Fruit fly (Drosophila melanogaster): Measurements from ENCODE around the gene JhI-21.

JhI-21 gene

DNA sequence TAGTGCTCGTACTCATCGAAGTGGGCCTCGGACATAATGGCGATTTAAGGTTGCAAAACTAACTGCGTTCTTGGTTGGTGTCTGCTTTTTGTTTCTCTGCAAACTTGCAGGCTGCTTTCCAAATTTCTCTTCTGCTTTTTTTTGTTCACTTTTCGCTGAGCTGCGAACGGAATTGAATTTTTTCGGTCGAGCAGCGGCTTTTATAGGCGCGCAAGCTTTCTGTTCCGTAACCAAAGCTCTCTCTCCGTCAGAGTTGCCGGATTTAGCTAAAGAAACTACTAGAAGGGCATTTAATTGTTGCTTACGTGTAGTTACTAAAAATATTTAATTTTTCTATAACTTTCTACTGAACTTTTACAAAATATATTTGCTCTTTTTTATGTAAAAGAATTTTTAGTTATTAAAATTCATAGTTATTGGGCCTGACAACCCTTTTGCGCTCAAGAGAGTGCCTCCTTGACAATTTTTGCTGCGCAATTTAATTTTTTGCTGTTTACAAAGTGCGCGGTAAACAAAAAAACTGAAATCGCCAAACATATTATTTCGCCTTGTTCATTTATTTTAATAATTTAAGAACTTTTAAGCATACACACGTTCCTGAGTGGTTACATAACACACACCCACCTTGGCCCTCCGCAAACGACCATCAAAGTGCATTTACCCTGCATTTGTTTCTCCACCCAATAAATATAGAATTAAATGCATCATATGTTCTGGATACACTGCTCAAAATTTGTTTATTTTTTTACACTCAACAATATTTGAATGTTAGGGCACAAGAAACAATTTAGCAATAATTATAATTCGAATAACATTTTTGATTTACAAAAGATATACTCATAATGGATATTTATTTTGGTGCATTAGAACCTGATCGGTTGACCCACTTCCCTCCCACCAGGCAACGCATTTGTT is 9.6 kb downstream of the JhI-21 start, which contains the start of gene CG6770 (continued):
- peak; percentile 91 for TF ChIP-seq Sox102F (GFP tag; optimal IDR thresholded peaks at IDR 0.05)
- TF ChIP-seq spab (GFP tag; optimal IDR thresholded peaks at IDR 0.05) = peak; percentile 78
- peak; percentile 63 for TF ChIP-seq fd85E (GFP tag; optimal IDR thresholded peaks at IDR 0.05)
- peak; percentile 89 for TF ChIP-seq acj6 (GFP tag; optimal IDR thresholded peaks at IDR 0.05)
- TF ChIP-seq CG16779 (tag; optimal IDR thresholded peaks at IDR 0.05) = peak; percentile 85
- TF ChIP-seq dac (GFP tag; optimal IDR thresholded peaks at IDR 0.05) = peak; percentile 25
- peak; percentile 74 for TF ChIP-seq Sox14 (GFP tag; optimal IDR thresholded peaks at IDR 0.05)
- peak; percentile 88 for TF ChIP-seq CG3032 (tag; optimal IDR thresholded peaks at IDR 0.05)
- TF ChIP-seq vri (GFP tag; optimal IDR thresholded peaks at IDR 0.05) = peak; percentile 87
- TF ChIP-seq CG8119 (GFP tag; IDR thresholded peaks at IDR 0.05) = peak; percentile 89

DNA sequence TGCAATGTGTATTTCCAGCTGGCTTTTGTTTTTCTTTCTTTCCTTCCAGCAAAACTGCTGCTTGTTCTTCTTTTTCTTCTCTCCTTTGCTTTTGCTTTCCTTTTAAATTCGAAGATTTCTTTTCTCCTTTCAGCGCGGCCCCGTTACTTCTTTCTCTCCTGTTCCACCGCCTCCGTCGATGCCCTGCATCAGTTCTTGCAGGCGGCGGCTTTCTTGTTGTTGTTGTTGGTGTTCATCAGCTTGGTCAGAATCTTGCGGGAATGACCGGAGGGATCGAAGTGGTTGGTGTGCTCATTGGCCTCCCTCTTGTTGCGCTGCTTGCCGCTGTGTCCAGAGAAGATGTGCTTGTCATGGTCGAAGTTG is 10.3 kb downstream of the JhI-21 start:
- TF ChIP-seq vri (GFP tag; optimal IDR thresholded peaks at IDR 0.05) = no peak
- TF ChIP-seq net (GFP tag; optimal IDR thresholded peaks at IDR 0.05) = no peak
- no peak for TF ChIP-seq spab (GFP tag; optimal IDR thresholded peaks at IDR 0.05)
- no peak for TF ChIP-seq Met (GFP tag; optimal IDR thresholded peaks at IDR 0.05)
- TF ChIP-seq ss (GFP tag; optimal IDR thresholded peaks at IDR 0.05) = no peak
- TF ChIP-seq achi (GFP tag; optimal IDR thresholded peaks at IDR 0.05) = no peak
- no peak for TF ChIP-seq Gug (GFP tag; IDR thresholded peaks at IDR 0.05)
- no peak for TF ChIP-seq CG3032 (tag; optimal IDR thresholded peaks at IDR 0.05)
- TF ChIP-seq CG11294 (GFP tag; IDR thresholded peaks at IDR 0.05) = no peak
- no peak for TF ChIP-seq Blimp-1 (GFP tag; optimal IDR thresholded peaks at IDR 0.05)
- no peak for TF ChIP-seq Ets96B (tag; optimal IDR thresholded peaks at IDR 0.05)
- TF ChIP-seq CG6163 (GFP tag; IDR thresholded peaks at IDR 0.05) = no peak
- TF ChIP-seq Hr39 (GFP tag; optimal IDR thresholded peaks at IDR 0.05) = no peak
- no peak for TF ChIP-seq Hr38 (GFP tag; optimal IDR thresholded peaks at IDR 0.05)
- no peak for TF ChIP-seq CG34406 (GFP tag; optimal IDR thresholded peaks at IDR 0.05)
- TF ChIP-seq CG6854 (GFP tag; optimal IDR thresholded peaks at IDR 0.05) = no peak
- TF ChIP-seq CG3919 (GFP tag; optimal IDR thresholded peaks at IDR 0.05) = no peak

DNA sequence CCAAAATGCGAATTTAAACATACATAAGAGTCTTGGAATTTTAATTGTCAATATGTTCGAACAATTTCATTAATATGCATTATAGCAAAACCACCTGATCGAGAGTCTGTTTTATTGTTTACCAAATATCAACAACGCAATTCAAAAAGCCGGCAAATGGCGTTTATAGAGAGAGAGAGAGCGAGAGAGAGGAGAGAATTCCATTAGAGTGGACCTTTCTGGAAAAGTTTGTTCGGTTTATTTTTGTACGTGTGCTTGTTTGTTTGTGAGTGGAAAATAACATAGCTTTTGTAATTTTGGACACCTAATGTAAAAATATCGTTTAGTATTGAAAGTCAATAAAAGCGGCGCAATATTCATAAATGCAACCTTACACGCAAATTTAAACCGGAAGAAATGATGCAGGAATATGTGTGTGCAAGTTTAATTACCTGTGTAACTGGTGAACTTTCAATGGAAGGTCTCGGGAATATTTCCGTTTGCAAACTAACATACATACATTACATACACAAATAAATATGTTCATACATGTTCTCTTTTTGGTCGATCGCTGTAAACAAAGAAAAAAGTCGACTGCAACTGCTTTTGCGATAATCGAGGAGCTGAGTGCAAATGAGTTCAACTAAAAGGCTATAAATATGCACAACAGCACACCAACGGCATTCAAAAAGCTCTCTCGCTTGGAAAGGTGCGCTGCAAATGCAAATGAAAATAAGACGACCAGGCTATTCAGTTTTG is 11.1 kb downstream of the JhI-21 start, which contains the start of gene CG6785:
Gene CG6785 (minus strand): TSS at position 588 of the 738 bp plus-strand sequence.
- TF ChIP-seq Hr39 (GFP tag; optimal IDR thresholded peaks at IDR 0.05) (peak; percentile 70), CG6276 (GFP tag; optimal IDR thresholded peaks at IDR 0.05) (peak; percentile 88), CG31627 (GFP tag; optimal IDR thresholded peaks at IDR 0.05) (peak; percentile 71), CG6163 (GFP tag; IDR thresholded peaks at IDR 0.05) (peak; percentile 77), dsx (GFP tag; optimal IDR thresholded peaks at IDR 0.05; ENCODE audit: poor library complexity, severe bottlenecking) (peak; percentile 47), CG8119 (GFP tag; IDR thresholded peaks at IDR 0.05) (peak; percentile 91; the same call in 2 of the 3 replicates), Smox (GFP tag; optimal IDR thresholded peaks at IDR 0.05) (no peak), Blimp-1 (GFP tag; optimal IDR thresholded peaks at IDR 0.05) (peak; percentile 26), Hr4 (GFP tag; optimal IDR thresholded peaks at IDR 0.05) (peak; percentile 79), CG3032 (tag; optimal IDR thresholded peaks at IDR 0.05) (peak; percentile 52), Sox15 (GFP tag; optimal IDR thresholded peaks at IDR 0.05) (peak; percentile 37), CG4318 (GFP tag; optimal IDR thresholded peaks at IDR 0.05) (no peak), salr (GFP tag; optimal IDR thresholded peaks at IDR 0.05) (peak; percentile 58 to 59), fd85E (GFP tag; optimal IDR thresholded peaks at IDR 0.05) (peak; percentile 26), CG11762 (GFP tag; optimal IDR thresholded peaks at IDR 0.05; ENCODE audit: insufficient read depth) (peak; percentile 74), topi (GFP tag; optimal IDR thresholded peaks at IDR 0.05) (peak; percentile 79), ss (GFP tag; optimal IDR thresholded peaks at IDR 0.05) (peak; percentile 67 to 83), esn (GFP tag; optimal IDR thresholded peaks at IDR 0.05) (peak; percentile 89), Sox14 (GFP tag; optimal IDR thresholded peaks at IDR 0.05) (peak; percentile 85), CG10669 (GFP tag; optimal IDR thresholded peaks at IDR 0.05) (peak; percentile 76), CG6792 (GFP tag; optimal IDR thresholded peaks at IDR 0.05) (peak; percentile 92), CG7368 (GFP tag; optimal IDR thresholded peaks at IDR 0.05) (peak; percentile 83), CG6808 (GFP tag; optimal IDR thresholded peaks at IDR 0.05) (peak; percentile 73), Ets96B (tag; optimal IDR thresholded peaks at IDR 0.05) (peak; percentile 67), Eip78C (GFP tag) (peak; percentile 96), acj6 (GFP tag; optimal IDR thresholded peaks at IDR 0.05) (peak; percentile 80), Hr38 (GFP tag; optimal IDR thresholded peaks at IDR 0.05) (no peak), svp (GFP tag) (peak; percentile 92), CG8319 (GFP tag; optimal IDR thresholded peaks at IDR 0.05) (peak; percentile 64), Lpt (GFP tag; optimal IDR thresholded peaks at IDR 0.05) (peak; percentile 78)
